Fruit fly (Drosophila melanogaster) whole organism, pupa: ENCODE data around the gene Cdc7.

Experiments
- CG10348 ChIP-seq: fragments of 200-800 bp; sonication (Bioruptor generic); IDR thresholded peaks from 2 replicates; pipeline ENCODE4 v1.3.6; 2022; ENCODE audit warnings: missing biosample characterization, missing genetic modification characterization
- CG12605 ChIP-seq: fragments of 200-800 bp; sonication (Bioruptor generic); IDR thresholded peaks from 2 replicates; pipeline ENCODE4 v1.3.6; 2022; ENCODE audit warnings: missing biosample characterization, missing genetic modification characterization
- CG13204 ChIP-seq: fragments of 200-800 bp; sonication (Bioruptor generic); optimal IDR thresholded peaks from 2 replicates; lab custom pipeline; 2018; ENCODE audit warnings: missing biosample characterization, mild to moderate bottlenecking, missing genetic modification characterization, moderate library complexity
- CG14655 ChIP-seq: fragments of 200-800 bp; sonication (Bioruptor generic); optimal IDR thresholded peaks from 3 replicates; lab custom pipeline; 2017; ENCODE audit warnings: mild to moderate bottlenecking, missing biosample characterization, missing genetic modification reagents, missing genetic modification characterization
- CG15710 ChIP-seq: fragments of 200-800 bp; sonication (Bioruptor generic); optimal IDR thresholded peaks from 2 replicates; lab custom pipeline; 2018; ENCODE audit warnings: missing biosample characterization, mild to moderate bottlenecking, missing genetic modification characterization, moderate library complexity
- CG17806 ChIP-seq: fragments of 200-800 bp; sonication (Bioruptor generic); optimal IDR thresholded peaks from 2 replicates; lab custom pipeline; 2018; ENCODE audit warnings: missing biosample characterization, mild to moderate bottlenecking, missing genetic modification characterization, moderate library complexity
- CG32121 ChIP-seq: fragments of 200-800 bp; sonication (Bioruptor generic); IDR thresholded peaks from 2 replicates; pipeline ENCODE4 v1.3.6; 2022; ENCODE audit warnings: missing biosample characterization, missing genetic modification characterization
- CG34367 ChIP-seq: fragments of 200-800 bp; sonication (Bioruptor generic); optimal IDR thresholded peaks from 2 replicates; lab custom pipeline; 2018; ENCODE audit warnings: missing biosample characterization, mild to moderate bottlenecking, missing genetic modification characterization
- CG4496 ChIP-seq: fragments of 200-800 bp; sonication (Bioruptor generic); IDR thresholded peaks from 3 replicates; pipeline ENCODE4 v1.3.6; 2022; ENCODE audit warnings: missing biosample characterization, missing genetic modification characterization
- CG8159 ChIP-seq: fragments of 200-800 bp; sonication (Bioruptor generic); optimal IDR thresholded peaks from 3 replicates; lab custom pipeline; 2018; ENCODE audit warnings: missing biosample characterization, mild to moderate bottlenecking, missing genetic modification characterization, moderate library complexity
- CG8301 ChIP-seq: fragments of 200-800 bp; sonication (Bioruptor generic); optimal IDR thresholded peaks from 2 replicates; lab custom pipeline; 2018; ENCODE audit warnings: missing biosample characterization, mild to moderate bottlenecking, missing genetic modification characterization
- CG9948 ChIP-seq: fragments of 200-800 bp; sonication (Bioruptor generic); optimal IDR thresholded peaks from 2 replicates; lab custom pipeline; 2018; ENCODE audit warnings: missing biosample characterization, mild to moderate bottlenecking, missing genetic modification characterization, moderate library complexity
- D1 ChIP-seq: fragments of 200-800 bp; sonication (Bioruptor generic); optimal IDR thresholded peaks from 2 replicates; lab custom pipeline; 2018; ENCODE audit warnings: missing biosample characterization, mild to moderate bottlenecking, missing genetic modification characterization, moderate library complexity
- EcR ChIP-seq: fragments of 200-800 bp; sonication (Bioruptor generic); optimal IDR thresholded peaks from 3 replicates; lab custom pipeline; 2019; ENCODE audit warnings: missing biosample characterization, missing genetic modification characterization, mild to moderate bottlenecking, moderate library complexity, missing genetic modification reagents
- Ets98B ChIP-seq: fragments of 200-800 bp; sonication (Bioruptor generic); IDR thresholded peaks from 2 replicates; pipeline ENCODE4 v1.3.6; 2022; ENCODE audit warnings: missing biosample characterization, missing genetic modification characterization
- Pif1A ChIP-seq: fragments of 200-800 bp; sonication (Bioruptor generic); optimal IDR thresholded peaks from 3 replicates; lab custom pipeline; 2016; ENCODE audit warnings: missing biosample characterization, missing genetic modification characterization
- Pif1B ChIP-seq: fragments of 200-800 bp; sonication (Bioruptor generic); optimal IDR thresholded peaks from 3 replicates; lab custom pipeline; 2016; ENCODE audit warnings: missing biosample characterization, missing genetic modification characterization
- Snoo ChIP-seq: fragments of 200-800 bp; sonication (Bioruptor generic); optimal IDR thresholded peaks from 3 replicates; lab custom pipeline; 2017; ENCODE audit warnings: missing biosample characterization, mild to moderate bottlenecking, missing genetic modification characterization, inconsistent platforms
- fd96Ca ChIP-seq: fragments of 200-800 bp; sonication (Bioruptor generic); IDR thresholded peaks from 3 replicates; pipeline ENCODE4 v1.3.6; 2022; ENCODE audit warnings: missing biosample characterization, missing genetic modification characterization
- gl ChIP-seq: fragments of 200-800 bp; sonication (Bioruptor generic); optimal IDR thresholded peaks from 2 replicates; lab custom pipeline; 2018; ENCODE audit warnings: missing biosample characterization, mild to moderate bottlenecking, missing genetic modification characterization
- rn ChIP-seq: fragments of 200-800 bp; sonication (Bioruptor generic); IDR thresholded peaks from 2 replicates; pipeline ENCODE4 v1.3.6; 2022; ENCODE audit warnings: missing biosample characterization, missing genetic modification characterization

Cdc7 gene

dm6 chrX:6696467-6696866, 42.1 kb downstream of the Cdc7 start:
- TF ChIP-seq EcR (GFP tag; lab: Kevin White, UChicago), result no peak
- peak; percentile 31 for TF ChIP-seq gl
- peak; percentile 69 for TF ChIP-seq CG14655 (GFP tag; lab: Kevin White, UChicago)
- TF ChIP-seq CG34367 (tag; lab: Kevin White, UChicago), result peak; percentile 55
- peak; percentile 67 for TF ChIP-seq CG12605 (GFP tag; lab: Robert Waterston, UW)
- peak; percentile 61 for TF ChIP-seq CG8301 (tag; lab: Kevin White, UChicago)
- TF ChIP-seq Ets98B (GFP tag; lab: Robert Waterston, UW), result peak; percentile 74
- peak; percentile 77 for TF ChIP-seq CG8159 (tag; lab: Kevin White, UChicago)
- TF ChIP-seq Pif1A (GFP tag; lab: Kevin White, UChicago), result peak; percentile 80
- peak; percentile 63 for TF ChIP-seq CG17806 (tag; lab: Kevin White, UChicago)
- TF ChIP-seq CG9948 (tag; lab: Kevin White, UChicago), result peak; percentile 66
- peak; percentile 71 for TF ChIP-seq Snoo (tag; lab: Kevin White, UChicago)
- no peak for TF ChIP-seq CG10348
- TF ChIP-seq D1 (tag; lab: Kevin White, UChicago), result no peak
- TF ChIP-seq Pif1B (GFP tag; lab: Kevin White, UChicago), result peak; percentile 66
- 0 out of 2 replicates have a peak, but pooled peaks have one; percentile 17 for TF ChIP-seq rn (GFP tag; lab: Robert Waterston, UW)
- TF ChIP-seq CG13204 (GFP tag; lab: Kevin White, UChicago), result peak; percentile 53
- peak; percentile 66 for TF ChIP-seq CG32121
- peak; percentile 75 for TF ChIP-seq CG15710 (tag; lab: Kevin White, UChicago)
- peak; percentile 77 for TF ChIP-seq CG4496 (GFP tag; lab: Robert Waterston, UW)
- TF ChIP-seq fd96Ca (GFP tag; lab: Robert Waterston, UW), result peak; percentile 76

dm6 chrX:6698248-6698812, 44.0 kb downstream of the Cdc7 start, which contains the start of gene CG14440:
Gene CG14440, minus strand, starts transcription at chrX:6698567.
- peak; percentile 6 for TF ChIP-seq Pif1B (GFP tag; lab: Kevin White, UChicago)
- TF ChIP-seq D1 (tag; lab: Kevin White, UChicago), result peak; percentile 3
- TF ChIP-seq CG8301 (tag; lab: Kevin White, UChicago), result no peak
- no peak for TF ChIP-seq CG13204 (GFP tag; lab: Kevin White, UChicago)

DNA sequence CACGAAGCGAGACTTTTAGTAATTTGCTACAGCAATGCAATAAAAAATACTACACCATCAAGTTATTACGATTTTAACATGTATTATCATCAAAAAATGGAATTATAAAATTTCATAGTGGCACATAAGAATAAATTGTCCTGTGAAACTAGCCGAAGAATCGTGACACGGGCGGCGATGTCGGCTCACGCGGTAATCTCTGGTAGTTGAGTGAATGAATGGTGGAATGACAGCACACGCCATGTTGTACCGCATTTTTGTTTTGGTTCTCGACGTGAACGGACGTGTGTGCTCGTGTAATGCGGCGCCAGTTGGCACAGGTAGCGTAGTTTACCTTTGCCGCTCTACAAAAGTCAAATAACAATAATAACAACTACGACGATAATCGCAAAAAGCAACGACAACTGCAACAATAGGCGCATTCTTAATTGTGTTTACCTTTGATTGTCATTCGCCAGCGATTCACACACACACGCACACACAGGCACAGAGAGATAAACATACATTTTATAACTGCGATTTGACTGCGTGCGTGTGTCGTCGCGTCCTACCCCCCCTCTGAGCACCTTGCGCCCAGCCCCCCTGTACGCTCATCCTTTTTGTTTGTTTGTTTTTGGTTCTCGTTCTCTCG, 45.0 kb downstream of the Cdc7 start, which contains the start of gene CG14441:
TSS of gene CG14441 (plus strand) at position 254 of the 631 bp plus-strand sequence.
- peak; percentile 68 for TF ChIP-seq Pif1A (GFP tag; lab: Kevin White, UChicago)
- peak; percentile 43 for TF ChIP-seq CG8301 (tag; lab: Kevin White, UChicago)
- peak; percentile 41 for TF ChIP-seq CG14655 (GFP tag; lab: Kevin White, UChicago)
- TF ChIP-seq CG32121, result no peak; the same call in 1 of the 2 replicates
- TF ChIP-seq CG9948 (tag; lab: Kevin White, UChicago), result peak; percentile 24
- peak; percentile 44 for TF ChIP-seq CG15710 (tag; lab: Kevin White, UChicago)
- peak; percentile 53 for TF ChIP-seq CG8159 (tag; lab: Kevin White, UChicago)
- TF ChIP-seq CG12605 (GFP tag; lab: Robert Waterston, UW), result peak; percentile 38; the same call in 1 of the 2 replicates
- peak; percentile 15 for TF ChIP-seq Snoo (tag; lab: Kevin White, UChicago)
- no peak for TF ChIP-seq fd96Ca (GFP tag; lab: Robert Waterston, UW)
- peak; percentile 67 for TF ChIP-seq CG13204 (GFP tag; lab: Kevin White, UChicago)
- no peak for TF ChIP-seq CG10348
- TF ChIP-seq Pif1B (GFP tag; lab: Kevin White, UChicago), result peak; percentile 71
- peak; percentile 24 for TF ChIP-seq CG17806 (tag; lab: Kevin White, UChicago)
- TF ChIP-seq D1 (tag; lab: Kevin White, UChicago), result no peak
- no peak for TF ChIP-seq rn (GFP tag; lab: Robert Waterston, UW)
- peak; percentile 63; the same call in 2 of the 3 replicates for TF ChIP-seq CG4496 (GFP tag; lab: Robert Waterston, UW)
- TF ChIP-seq gl, result peak; percentile 16
- TF ChIP-seq Ets98B (GFP tag; lab: Robert Waterston, UW), result no peak; the same call in 1 of the 2 replicates
- TF ChIP-seq EcR (GFP tag; lab: Kevin White, UChicago), result peak; percentile 54
- no peak for TF ChIP-seq CG34367 (tag; lab: Kevin White, UChicago)
- TF ChIP-seq, all 21 proteins: peak for 14

dm6 chrX:6700263-6700989, 46.1 kb downstream of the Cdc7 start:
- TF ChIP-seq CG8159 (tag; lab: Kevin White, UChicago), result no peak
- no peak for TF ChIP-seq CG4496 (GFP tag; lab: Robert Waterston, UW)
- no peak for TF ChIP-seq CG8301 (tag; lab: Kevin White, UChicago)
- peak; percentile 25 for TF ChIP-seq EcR (GFP tag; lab: Kevin White, UChicago)
- TF ChIP-seq CG14655 (GFP tag; lab: Kevin White, UChicago), result no peak
- no peak for TF ChIP-seq CG9948 (tag; lab: Kevin White, UChicago)
- no peak for TF ChIP-seq CG15710 (tag; lab: Kevin White, UChicago)
- no peak for TF ChIP-seq CG13204 (GFP tag; lab: Kevin White, UChicago)
- TF ChIP-seq Snoo (tag; lab: Kevin White, UChicago), result no peak
- no peak for TF ChIP-seq CG12605 (GFP tag; lab: Robert Waterston, UW)
- peak; percentile 10 for TF ChIP-seq Pif1A (GFP tag; lab: Kevin White, UChicago)
- TF ChIP-seq CG17806 (tag; lab: Kevin White, UChicago), result no peak
- no peak for TF ChIP-seq gl
- TF ChIP-seq fd96Ca (GFP tag; lab: Robert Waterston, UW), result no peak
- TF ChIP-seq D1 (tag; lab: Kevin White, UChicago), result no peak
- no peak for TF ChIP-seq Pif1B (GFP tag; lab: Kevin White, UChicago)
- TF ChIP-seq Ets98B (GFP tag; lab: Robert Waterston, UW), result no peak
- TF ChIP-seq, all 21 proteins: peak for 2
